Worm (Caenorhabditis elegans) whole organism, L2 larva: Measurements from ENCODE around the gene spk-1.

Experiments used
- aly-2 ChIP-seq: fragments of 150-350 bp; optimal IDR thresholded peaks from 2 replicates; lab custom pipeline; 2014; ENCODE audit warnings: missing biosample characterization, missing genetic modification characterization
- elt-3 ChIP-seq: sonication (generic microtip); optimal IDR thresholded peaks from 2 replicates; lab custom pipeline; 2017; ENCODE audit warnings: missing biosample characterization, missing genetic modification characterization
- lin-13 ChIP-seq: fragments of 150-350 bp; optimal IDR thresholded peaks from 2 replicates; lab custom pipeline; 2014; ENCODE audit warnings: missing biosample characterization, missing genetic modification reagents, missing genetic modification characterization
- lin-39 ChIP-seq: fragments of 150-350 bp; optimal IDR thresholded peaks from 2 replicates; lab custom pipeline; 2014; ENCODE audit warnings: missing biosample characterization, missing genetic modification reagents, missing genetic modification characterization
- mdl-1 ChIP-seq, 2 experiments: fragments of 150-350 bp in 1 of 2; sonication (generic microtip) in 1 of 2; optimal IDR thresholded peaks; 2 replicates each; lab custom pipeline; 2017; ENCODE audit warnings: missing biosample characterization in 2 of 2, missing genetic modification characterization in 2 of 2
- nhr-11 ChIP-seq: fragments of 150-350 bp; optimal IDR thresholded peaks from 2 replicates; lab custom pipeline; 2014; ENCODE audit warnings: missing biosample characterization, missing genetic modification characterization
- nhr-77 ChIP-seq: fragments of 150-350 bp; optimal IDR thresholded peaks from 2 replicates; lab custom pipeline; 2014; ENCODE audit warnings: missing biosample characterization, missing genetic modification characterization
- unc-62 ChIP-seq: fragments of 150-350 bp; optimal IDR thresholded peaks from 2 replicates; lab custom pipeline; 2014; ENCODE audit warnings: missing biosample characterization, missing genetic modification reagents, missing genetic modification characterization
- ztf-4 ChIP-seq: fragments of 150-350 bp; optimal IDR thresholded peaks from 2 replicates; lab custom pipeline; 2014; ENCODE audit warnings: missing biosample characterization, missing genetic modification characterization

- TF ChIP-seq aly-2 (tag; lab: Kevin White, UChicago) (no peak), mdl-1 (tag; optimal IDR thresholded peaks at IDR 0.05; lab: Kevin White, UChicago) (no peak), lin-13 (no peak), nhr-11 (no peak), lin-39 (tag; lab: Kevin White, UChicago) (no peak), ztf-4 (no peak), elt-3 (tag; lab: Kevin White, UChicago) (no peak), unc-62 (no peak), nhr-77 (tag; lab: Kevin White, UChicago) (no peak)
These were observed 9.5 kb downstream of the spk-1 start, which contains the start of gene B0464.6 for ce11 chrIII:9465865-9466264.
